Fruit fly (Drosophila melanogaster): ENCODE measurements around the gene dyw.

dm6 chrX:2742067-2742466 is 48.4 kb upstream of the dyw start:
- no peak for TF ChIP-seq psq (optimal IDR thresholded peaks at IDR 0.05)
- TF ChIP-seq insv (optimal IDR thresholded peaks at IDR 0.05): no peak
- TF ChIP-seq Myc (optimal IDR thresholded peaks at IDR 0.05): no peak
- no peak for TF ChIP-seq h (optimal IDR thresholded peaks at IDR 0.05)
- TF ChIP-seq ttk (optimal IDR thresholded peaks at IDR 0.05): no peak
- TF ChIP-seq Sin3A (optimal IDR thresholded peaks at IDR 0.05): no peak
